Worm (Caenorhabditis elegans) whole organism, young adult: ENCODE measurements around the gene mboa-4.

Experiments
- B0336.3 ChIP-seq: fragments of 200-800 bp; sonication (Bioruptor generic); IDR thresholded peaks from 2 replicates; pipeline ENCODE4 v1.3.6; 2022; ENCODE audit warnings: missing genetic modification characterization, missing compliant biosample characterization
- F10E7.11 ChIP-seq: sonication (generic microtip); optimal IDR thresholded peaks from 2 replicates; lab custom pipeline; 2017; ENCODE audit warnings: mild to moderate bottlenecking, missing genetic modification characterization, moderate library complexity, missing compliant biosample characterization
- F23B12.7 ChIP-seq: sonication (generic microtip); optimal IDR thresholded peaks from 2 replicates; lab custom pipeline; 2017; ENCODE audit warnings: missing genetic modification characterization, mild to moderate bottlenecking, missing compliant biosample characterization, antibody characterized with exemption, moderate library complexity; ENCODE audit not compliant: insufficient read depth
- F33H1.4 ChIP-seq: fragments of 200-800 bp; sonication (Bioruptor generic); IDR thresholded peaks from 2 replicates; pipeline ENCODE4 v1.3.6; 2022; ENCODE audit warnings: missing genetic modification reagents, missing genetic modification characterization, missing compliant biosample characterization
- F39B2.1 ChIP-seq: fragments of 200-800 bp; sonication (Bioruptor generic); IDR thresholded peaks from 2 replicates; pipeline ENCODE4 v1.3.6; 2022; ENCODE audit warnings: missing genetic modification reagents, missing genetic modification characterization, missing compliant biosample characterization
- F49E8.2 ChIP-seq: sonication (generic microtip); optimal IDR thresholded peaks from 3 replicates; lab custom pipeline; 2017; ENCODE audit warnings: missing genetic modification characterization, mild to moderate bottlenecking, missing compliant biosample characterization, antibody characterized with exemption, moderate library complexity; ENCODE audit not compliant: insufficient read depth
- Y53F4B.3 ChIP-seq: fragments of 200-800 bp; sonication (Bioruptor generic); IDR thresholded peaks from 2 replicates; pipeline ENCODE4 v1.3.6; 2022; ENCODE audit warnings: missing genetic modification reagents, missing genetic modification characterization, missing compliant biosample characterization
- Y53G8AR.9 ChIP-seq: fragments of 200-800 bp; sonication (Bioruptor generic); conservative IDR thresholded peaks from 2 replicates; pipeline ENCODE4 v1.3.6; 2022; ENCODE audit warnings: missing genetic modification reagents, missing genetic modification characterization, missing compliant biosample characterization
- ama-1 ChIP-seq, 3 experiments: fragments of 150-350 bp in 1 of 3; sonication (generic microtip) in 2 of 3; optimal IDR thresholded peaks; 2 replicates each; lab custom pipeline; 2014 to 2018; ENCODE audit warnings: missing biosample characterization in 2 of 3, missing genetic modification characterization in 2 of 3, missing genetic modification reagents in 2 of 3
- atf-7 ChIP-seq: sonication (generic microtip); optimal IDR thresholded peaks from 2 replicates; lab custom pipeline; 2017; ENCODE audit warnings: mild to moderate bottlenecking, missing genetic modification characterization, missing compliant biosample characterization
- ccch-3 ChIP-seq: fragments of 200-800 bp; sonication (Bioruptor generic); optimal IDR thresholded peaks from 2 replicates; lab custom pipeline; 2018; ENCODE audit warnings: mild to moderate bottlenecking, missing genetic modification characterization, missing compliant biosample characterization
- cebp-2 ChIP-seq: fragments of 200-800 bp; sonication (Bioruptor generic); IDR thresholded peaks from 2 replicates; pipeline ENCODE4 v1.3.6; 2022; ENCODE audit warnings: missing genetic modification characterization, missing compliant biosample characterization
- ceh-100 ChIP-seq: fragments of 200-800 bp; sonication (Bioruptor generic); IDR thresholded peaks from 2 replicates; pipeline ENCODE4 v1.3.6; 2022; ENCODE audit warnings: missing genetic modification reagents, missing genetic modification characterization, missing compliant biosample characterization
- ceh-58 ChIP-seq: fragments of 200-800 bp; sonication (Bioruptor generic); IDR thresholded peaks from 2 replicates; pipeline ENCODE4 v1.3.6; 2022; ENCODE audit warnings: missing genetic modification characterization, missing compliant biosample characterization
- ceh-79 ChIP-seq: sonication (generic microtip); optimal IDR thresholded peaks from 2 replicates; lab custom pipeline; 2017; ENCODE audit warnings: mild to moderate bottlenecking, missing genetic modification characterization, missing compliant biosample characterization
- ceh-91 ChIP-seq: fragments of 200-800 bp; sonication (Bioruptor generic); IDR thresholded peaks from 2 replicates; pipeline ENCODE4 v1.3.6; 2022; ENCODE audit warnings: missing genetic modification reagents, missing genetic modification characterization, missing compliant biosample characterization
- efl-1 ChIP-seq: fragments of 150-350 bp; optimal IDR thresholded peaks from 2 replicates; lab custom pipeline; 2014; ENCODE audit warnings: missing biosample characterization, missing genetic modification reagents, missing genetic modification characterization
- egl-18 ChIP-seq: fragments of 200-800 bp; sonication (Bioruptor generic); IDR thresholded peaks from 2 replicates; pipeline ENCODE4 v1.3.6; 2022; ENCODE audit warnings: missing genetic modification reagents, missing genetic modification characterization, missing compliant biosample characterization
- ekl-4 ChIP-seq: fragments of 200-800 bp; sonication (Bioruptor generic); IDR thresholded peaks from 2 replicates; pipeline ENCODE4 v1.3.6; 2022; ENCODE audit warnings: missing genetic modification reagents, missing genetic modification characterization, missing compliant biosample characterization
- fkh-3 ChIP-seq: sonication (generic microtip); optimal IDR thresholded peaks from 2 replicates; lab custom pipeline; 2016; ENCODE audit warnings: mild to moderate bottlenecking, missing genetic modification characterization, missing compliant biosample characterization
- hmg-1.2 ChIP-seq: fragments of 200-800 bp; sonication (Bioruptor generic); IDR thresholded peaks from 2 replicates; pipeline ENCODE4 v1.3.6; 2022; ENCODE audit warnings: missing genetic modification reagents, missing genetic modification characterization, missing compliant biosample characterization
- hsf-1 ChIP-seq: fragments of 200-800 bp; sonication (Bioruptor generic); IDR thresholded peaks from 2 replicates; pipeline ENCODE4 v1.3.6; 2022; ENCODE audit warnings: missing genetic modification reagents, missing genetic modification characterization, missing compliant biosample characterization
- let-607 ChIP-seq, 2 experiments: fragments of 200-800 bp in 1 of 2; sonication (Bioruptor generic) in 1 of 2; sonication (generic microtip) in 1 of 2; optimal IDR thresholded peaks; 2 replicates each; lab custom pipeline; 2016 to 2018; ENCODE audit warnings: mild to moderate bottlenecking in 2 of 2, missing compliant biosample characterization in 2 of 2, missing genetic modification characterization in 2 of 2, moderate library complexity in 2 of 2, missing genotype in 1 of 2
- lin-35 ChIP-seq, 3 experiments: fragments of 150-350 bp in 2 of 3; sonication (generic microtip) in 1 of 3; optimal IDR thresholded peaks; 2 replicates each; lab custom pipeline; 2014 to 2018; ENCODE audit warnings: missing biosample characterization in 3 of 3, missing genetic modification characterization in 3 of 3, missing genetic modification reagents in 3 of 3
- lir-1 ChIP-seq: fragments of 200-800 bp; sonication (Bioruptor generic); conservative IDR thresholded peaks from 2 replicates; pipeline ENCODE4 v1.3.6; 2022; ENCODE audit warnings: missing genetic modification reagents, missing genetic modification characterization, missing compliant biosample characterization
- madf-3 ChIP-seq: fragments of 200-800 bp; sonication (Bioruptor generic); IDR thresholded peaks from 2 replicates; pipeline ENCODE4 v1.3.6; 2022; ENCODE audit warnings: missing genetic modification reagents, missing genetic modification characterization, missing compliant biosample characterization
- mxl-1 ChIP-seq: sonication (generic microtip); optimal IDR thresholded peaks from 2 replicates; lab custom pipeline; 2016; ENCODE audit warnings: missing genetic modification characterization, missing compliant biosample characterization
- nfya-2 ChIP-seq: fragments of 200-800 bp; sonication (Bioruptor generic); IDR thresholded peaks from 2 replicates; pipeline ENCODE4 v1.3.6; 2022; ENCODE audit warnings: missing genetic modification reagents, missing genetic modification characterization, missing compliant biosample characterization
- nhr-179 ChIP-seq: sonication (generic microtip); optimal IDR thresholded peaks from 2 replicates; lab custom pipeline; 2016; ENCODE audit warnings: mild to moderate bottlenecking, missing genetic modification characterization, missing compliant biosample characterization
- nhr-80 ChIP-seq: sonication (generic microtip); optimal IDR thresholded peaks from 2 replicates; lab custom pipeline; 2016; ENCODE audit warnings: missing genetic modification characterization, missing compliant biosample characterization
- pbrm-1 ChIP-seq: fragments of 200-800 bp; sonication (Bioruptor generic); IDR thresholded peaks from 2 replicates; pipeline ENCODE4 v1.3.6; 2022; ENCODE audit warnings: missing genetic modification reagents, missing genetic modification characterization, missing compliant biosample characterization
- rec-8 ChIP-seq, 2 experiments: sonication (generic microtip); optimal IDR thresholded peaks; 2 replicates each; lab custom pipeline; 2016; ENCODE audit warnings: mild to moderate bottlenecking in 2 of 2, missing genetic modification characterization in 2 of 2, missing genetic modification reagents in 2 of 2, missing genotype in 2 of 2, missing biosample characterization in 1 of 2, missing compliant biosample characterization in 1 of 2, moderate library complexity in 1 of 2
- rpc-1 ChIP-seq, 2 experiments: fragments of 150-350 bp in 1 of 2; sonication (generic microtip) in 1 of 2; optimal IDR thresholded peaks; 2 replicates each; lab custom pipeline; 2014 to 2018; ENCODE audit warnings: missing biosample characterization in 1 of 2, missing genetic modification characterization in 1 of 2, missing genetic modification reagents in 1 of 2, missing genotype in 1 of 2
- sdz-38 ChIP-seq: sonication (generic microtip); optimal IDR thresholded peaks from 2 replicates; lab custom pipeline; 2016; ENCODE audit warnings: missing genotype, missing genetic modification characterization, missing compliant biosample characterization
- snpc-1.1 ChIP-seq: sonication (generic microtip); optimal IDR thresholded peaks from 2 replicates; lab custom pipeline; 2017; ENCODE audit warnings: missing genetic modification characterization, mild to moderate bottlenecking, missing compliant biosample characterization, antibody characterized with exemption, moderate library complexity, missing genotype, missing genetic modification reagents; ENCODE audit not compliant: insufficient read depth
- snpc-1.3 ChIP-seq: sonication (generic microtip); optimal IDR thresholded peaks from 2 replicates; lab custom pipeline; 2017; ENCODE audit warnings: missing genetic modification characterization, mild to moderate bottlenecking, missing compliant biosample characterization, antibody characterized with exemption, moderate library complexity, missing genotype, missing genetic modification reagents; ENCODE audit not compliant: insufficient read depth
- xnd-1 ChIP-seq: sonication (generic microtip); optimal IDR thresholded peaks from 2 replicates; lab custom pipeline; 2016; ENCODE audit warnings: missing genotype, missing genetic modification reagents, missing genetic modification characterization, missing compliant biosample characterization
- ztf-22 ChIP-seq: fragments of 200-800 bp; sonication (Bioruptor generic); optimal IDR thresholded peaks from 2 replicates; lab custom pipeline; 2018; ENCODE audit warnings: mild to moderate bottlenecking, missing genetic modification characterization, moderate library complexity, missing compliant biosample characterization
- ztf-28 ChIP-seq: fragments of 200-800 bp; sonication (Bioruptor generic); IDR thresholded peaks from 2 replicates; pipeline ENCODE4 v1.3.6; 2022; ENCODE audit warnings: missing genetic modification reagents, missing genetic modification characterization, missing compliant biosample characterization
- ztf-6 ChIP-seq: fragments of 200-800 bp; sonication (Bioruptor generic); IDR thresholded peaks from 2 replicates; pipeline ENCODE4 v1.3.6; 2022; ENCODE audit warnings: missing genetic modification reagents, missing genetic modification characterization, missing compliant biosample characterization

The mboa-4 gene

DNA sequence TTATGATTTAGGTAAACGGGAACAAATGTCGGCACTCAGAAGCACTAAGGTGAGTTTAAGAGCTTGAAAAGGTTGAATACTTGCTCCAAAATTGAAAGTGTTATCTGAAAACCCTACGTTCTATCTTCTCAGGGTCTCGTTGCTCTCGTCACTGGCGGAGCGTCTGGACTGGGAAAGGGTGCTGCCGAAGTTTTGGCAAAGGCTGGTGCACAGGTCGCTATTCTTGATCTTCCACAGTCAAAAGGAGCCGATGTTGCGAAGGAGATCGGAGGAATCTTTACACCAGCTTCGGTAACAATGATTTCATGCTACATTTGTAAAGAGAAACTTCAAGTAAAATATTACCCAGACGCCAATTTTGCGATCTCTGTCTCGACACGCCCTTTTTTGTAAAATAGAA lies 28.5 kb downstream of the mboa-4 start, which contains the start of gene ard-1:
Gene ard-1 (plus strand): TSS at position 12 of the 400 bp plus-strand sequence.
- TF ChIP-seq xnd-1 (tag; lab: Kevin White, UChicago) (peak; percentile 10), madf-3 (GFP tag; lab: Robert Waterston, UW) (0 out of 2 replicates have a peak, but pooled peaks have one; percentile 32), nfya-2 (GFP tag; lab: Robert Waterston, UW) (no peak), ekl-4 (GFP tag; lab: Robert Waterston, UW) (no peak), hsf-1 (GFP tag; lab: Robert Waterston, UW) (0 out of 2 replicates have a peak, but pooled peaks have one; percentile 15), B0336.3 (GFP tag; lab: Robert Waterston, UW) (0 out of 2 replicates have a peak, but pooled peaks have one; percentile 39), snpc-1.1 (no peak), ceh-79 (tag; lab: Kevin White, UChicago) (no peak)

DNA sequence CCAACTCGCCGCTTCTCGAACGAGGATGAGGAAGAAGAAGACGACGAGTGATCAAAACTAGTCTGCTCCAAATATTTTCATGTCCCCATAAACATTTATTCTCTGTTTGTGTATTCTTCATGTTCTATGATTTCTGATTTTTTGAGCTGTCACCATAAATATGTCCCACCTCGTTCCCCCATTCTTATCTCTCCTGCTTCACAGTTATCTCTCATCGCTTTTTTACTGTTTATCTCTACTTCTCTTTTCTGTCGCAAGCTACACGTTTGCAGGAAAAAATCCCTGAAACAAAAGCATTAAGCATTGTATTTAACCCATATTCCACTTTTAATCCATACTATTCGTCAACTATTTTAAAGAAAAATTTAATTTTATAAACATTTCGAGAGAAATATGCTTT lies 29.0 kb downstream of the mboa-4 start:
- no peak for TF ChIP-seq F33H1.4 (GFP tag; lab: Robert Waterston, UW)
- TF ChIP-seq ceh-58 (GFP tag; lab: Robert Waterston, UW): no peak
- no peak for TF ChIP-seq ceh-91 (GFP tag; lab: Robert Waterston, UW)
- TF ChIP-seq snpc-1.3 (tag; lab: Kevin White, UChicago): no peak
- peak; percentile 29; the same call in 1 of the 2 replicates for TF ChIP-seq hmg-1.2
- no peak for TF ChIP-seq rpc-1 (optimal IDR thresholded peaks at IDR 0.05; lab: Kevin White, UChicago)
- TF ChIP-seq rpc-1 (tag; optimal IDR thresholded peaks at IDR 0.05; lab: Kevin White, UChicago): no peak
- no peak for TF ChIP-seq Y53F4B.3 (GFP tag; lab: Robert Waterston, UW)
- TF ChIP-seq ztf-28 (GFP tag; lab: Robert Waterston, UW): no peak
- TF ChIP-seq ceh-100 (GFP tag; lab: Robert Waterston, UW): no peak
- TF ChIP-seq ztf-22 (GFP tag; lab: Kevin White, UChicago): no peak
- no peak for TF ChIP-seq fkh-3 (tag; lab: Kevin White, UChicago)
- no peak for TF ChIP-seq cebp-2 (GFP tag; lab: Robert Waterston, UW)
- TF ChIP-seq F39B2.1 (GFP tag; lab: Robert Waterston, UW): no peak
- TF ChIP-seq F49E8.2 (tag; lab: Kevin White, UChicago): no peak
- TF ChIP-seq mxl-1 (tag; lab: Kevin White, UChicago): no peak
- no peak for TF ChIP-seq lin-35 (GFP tag; optimal IDR thresholded peaks at IDR 0.05; lab: Kevin White, UChicago)
- no peak for TF ChIP-seq rec-8 (tag; optimal IDR thresholded peaks at IDR 0.05; lab: Kevin White, UChicago)
- no peak for TF ChIP-seq Y53G8AR.9 (GFP tag; lab: Robert Waterston, UW)
- TF ChIP-seq pbrm-1 (GFP tag; lab: Robert Waterston, UW): no peak
- no peak for TF ChIP-seq F10E7.11 (tag; lab: Kevin White, UChicago)
- no peak for TF ChIP-seq ccch-3 (GFP tag; lab: Kevin White, UChicago)
- TF ChIP-seq nhr-80 (tag; lab: Kevin White, UChicago): peak; percentile 45
- TF ChIP-seq nhr-179: no peak
- no peak for TF ChIP-seq atf-7 (tag; lab: Kevin White, UChicago)
- no peak for TF ChIP-seq sdz-38 (tag; lab: Kevin White, UChicago)
- no peak for TF ChIP-seq efl-1 (GFP tag; lab: Kevin White, UChicago)
- TF ChIP-seq ztf-6 (GFP tag; lab: Robert Waterston, UW): no peak
- TF ChIP-seq F23B12.7 (tag; lab: Kevin White, UChicago): no peak
- no peak for TF ChIP-seq egl-18 (GFP tag; lab: Robert Waterston, UW)
- no peak for TF ChIP-seq ama-1 (optimal IDR thresholded peaks at IDR 0.05; lab: Kevin White, UChicago)
- TF ChIP-seq ama-1 (GFP tag; optimal IDR thresholded peaks at IDR 0.05; lab: Kevin White, UChicago): peak in 1 of 2 experiments; percentile 44
- no peak for TF ChIP-seq ceh-79 (tag; lab: Kevin White, UChicago)
- no peak for TF ChIP-seq lir-1 (GFP tag; lab: Robert Waterston, UW)
- TF ChIP-seq let-607 (tag; optimal IDR thresholded peaks at IDR 0.05; lab: Kevin White, UChicago): peak in 1 of 2 experiments; percentile 8
